Worm (Caenorhabditis elegans): ENCODE measurements around the gene snap-29.

The snap-29 gene

DNA sequence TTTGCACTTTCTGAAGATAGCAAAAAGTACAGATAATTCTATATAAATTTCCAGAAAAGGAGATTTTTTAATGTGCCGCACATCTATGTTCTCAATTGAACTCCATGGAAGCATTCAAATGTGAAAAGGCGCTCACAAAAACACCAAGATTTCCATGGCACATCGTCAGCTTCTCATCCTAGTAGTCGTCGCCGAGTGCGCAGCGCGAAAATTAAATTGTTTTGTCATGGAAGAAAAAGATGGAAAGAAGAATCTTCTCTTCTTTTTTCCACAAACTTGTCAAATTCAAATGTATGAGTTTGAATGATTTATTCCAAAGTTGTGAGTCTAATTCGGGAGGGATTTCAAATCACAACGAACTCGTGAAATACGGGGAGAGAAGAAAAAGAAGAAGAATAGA is 38.7 kb upstream of the snap-29 start:
- TF ChIP-seq nhr-23 (tag; optimal IDR thresholded peaks at IDR 0.05) (no peak), sma-9 (GFP tag; optimal IDR thresholded peaks at IDR 0.05) (no peak), sma-9 (tag; optimal IDR thresholded peaks at IDR 0.05) (no peak), lin-13 (GFP tag; optimal IDR thresholded peaks at IDR 0.05) (no peak), zag-1 (tag; optimal IDR thresholded peaks at IDR 0.05) (no peak), crh-2 (tag; optimal IDR thresholded peaks at IDR 0.05) (no peak), C34F6.9 (tag; optimal IDR thresholded peaks at IDR 0.05) (peak; percentile 12), nhr-10 (tag; optimal IDR thresholded peaks at IDR 0.05) (no peak)

DNA sequence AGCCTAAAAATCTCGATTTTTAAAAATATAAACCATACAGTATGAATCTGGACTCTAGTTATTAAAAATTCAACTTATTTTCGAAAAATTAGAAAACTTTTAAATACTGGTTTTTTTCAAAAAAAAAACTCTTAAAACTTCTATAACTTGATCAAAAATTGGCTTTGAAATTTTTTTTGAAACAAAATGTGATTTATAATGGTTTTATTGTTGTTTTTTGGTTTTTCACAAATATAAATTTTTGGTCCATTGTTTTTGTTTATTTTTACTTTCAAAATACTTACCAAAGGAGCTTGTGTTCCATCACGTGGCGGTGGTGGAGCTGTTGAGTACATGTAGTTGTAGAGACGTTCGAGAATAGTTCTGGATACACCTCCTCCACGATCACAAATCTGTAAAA is 37.8 kb upstream of the snap-29 start:
- no peak for TF ChIP-seq unc-55 (GFP tag; optimal IDR thresholded peaks at IDR 0.05)
- TF ChIP-seq ama-1 (optimal IDR thresholded peaks at IDR 0.05) = no peak

DNA sequence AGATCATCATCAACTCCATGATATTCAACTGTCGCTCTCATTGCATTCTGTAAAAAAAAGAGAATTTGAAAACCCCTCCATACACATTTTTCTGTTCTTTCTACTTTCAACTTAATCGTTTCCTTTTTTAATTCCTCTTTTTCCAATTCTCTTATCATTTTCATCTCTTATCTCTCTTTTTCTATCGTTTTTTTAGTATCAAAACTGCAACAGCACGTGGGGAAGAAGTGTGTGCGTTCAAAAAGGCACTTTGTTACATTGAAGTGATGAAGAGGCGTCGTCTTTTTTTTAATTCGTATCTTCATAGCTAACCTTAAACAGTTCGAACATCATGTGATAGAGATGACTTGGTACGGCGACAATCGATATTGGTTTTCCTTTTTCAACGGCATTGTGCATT is 36.9 kb upstream of the snap-29 start:
- TF ChIP-seq nhr-237 (tag; optimal IDR thresholded peaks at IDR 0.05) (no peak), nhr-23 (tag; optimal IDR thresholded peaks at IDR 0.05) (no peak), mab-5 (tag; optimal IDR thresholded peaks at IDR 0.05) (no peak), sma-9 (GFP tag; optimal IDR thresholded peaks at IDR 0.05) (peak; percentile 95), sma-9 (tag; optimal IDR thresholded peaks at IDR 0.05) (no peak), nhr-129 (tag; optimal IDR thresholded peaks at IDR 0.05) (peak; percentile 37), elt-1 (tag; optimal IDR thresholded peaks at IDR 0.05) (no peak), crh-2 (tag; optimal IDR thresholded peaks at IDR 0.05) (peak; percentile 84), unc-39 (tag; optimal IDR thresholded peaks at IDR 0.05) (no peak), sem-4 (tag; optimal IDR thresholded peaks at IDR 0.05) (peak; percentile 23), sma-3 (GFP tag; optimal IDR thresholded peaks at IDR 0.05) (peak; percentile 79), lin-13 (GFP tag; optimal IDR thresholded peaks at IDR 0.05) (no peak), R02D3.7 (tag; optimal IDR thresholded peaks at IDR 0.05) (no peak), ceh-82 (tag; optimal IDR thresholded peaks at IDR 0.05) (no peak), mbf-1 (tag; optimal IDR thresholded peaks at IDR 0.05) (no peak), nhr-21 (tag; optimal IDR thresholded peaks at IDR 0.05) (peak; percentile 75), egl-27 (tag; optimal IDR thresholded peaks at IDR 0.05) (no peak), ceh-16 (tag; optimal IDR thresholded peaks at IDR 0.05) (no peak), lin-11 (tag; optimal IDR thresholded peaks at IDR 0.05) (no peak), fos-1 (tag; optimal IDR thresholded peaks at IDR 0.05) (peak; percentile 95), ztf-4 (tag; optimal IDR thresholded peaks at IDR 0.05) (no peak), nhr-6 (tag; optimal IDR thresholded peaks at IDR 0.05) (no peak), nhr-11 (tag; optimal IDR thresholded peaks at IDR 0.05) (no peak), alr-1 (tag; optimal IDR thresholded peaks at IDR 0.05) (no peak), unc-55 (GFP tag; optimal IDR thresholded peaks at IDR 0.05) (no peak), ZK546.5 (tag; optimal IDR thresholded peaks at IDR 0.05) (no peak), skn-1 (tag; optimal IDR thresholded peaks at IDR 0.05) (no peak), lin-39 (tag; optimal IDR thresholded peaks at IDR 0.05) (no peak), snpc-4 (tag; optimal IDR thresholded peaks at IDR 0.05) (no peak), nhr-12 (tag; optimal IDR thresholded peaks at IDR 0.05) (no peak), lsy-2 (tag; optimal IDR thresholded peaks at IDR 0.05) (peak in 1 of 2 experiments; percentile 32), elt-3 (tag; optimal IDR thresholded peaks at IDR 0.05) (no peak), nhr-77 (tag; optimal IDR thresholded peaks at IDR 0.05) (no peak), ztf-1 (GFP tag; conservative IDR thresholded peaks at IDR 0.05) (no peak), F13H6.1 (tag; optimal IDR thresholded peaks at IDR 0.05) (peak; percentile 54), unc-62 (GFP tag; optimal IDR thresholded peaks at IDR 0.05) (no peak), ztf-11 (tag; optimal IDR thresholded peaks at IDR 0.05) (no peak), aly-2 (tag; optimal IDR thresholded peaks at IDR 0.05) (no peak), zag-1 (tag; optimal IDR thresholded peaks at IDR 0.05) (no peak), dmd-4 (tag; optimal IDR thresholded peaks at IDR 0.05) (no peak), Y55F3AM.14 (GFP tag; optimal IDR thresholded peaks at IDR 0.05) (no peak), nhr-25 (tag; optimal IDR thresholded peaks at IDR 0.05) (peak; percentile 88), gmeb-1 (tag; optimal IDR thresholded peaks at IDR 0.05) (peak; percentile 73), peb-1 (tag; optimal IDR thresholded peaks at IDR 0.05) (no peak), ama-1 (optimal IDR thresholded peaks at IDR 0.05) (no peak), mdl-1 (tag; optimal IDR thresholded peaks at IDR 0.05) (peak; percentile 46 to 78), C34F6.9 (tag; optimal IDR thresholded peaks at IDR 0.05) (no peak), blmp-1 (tag; optimal IDR thresholded peaks at IDR 0.05; ENCODE audit: insufficient read depth) (peak; percentile 47), nhr-10 (tag; optimal IDR thresholded peaks at IDR 0.05) (no peak)
